Worm (Caenorhabditis elegans): ENCODE measurements around the gene T26A8.4.

T26A8.4 gene

ce11 chrIV:8478516-8478915 is 45.8 kb upstream of the T26A8.4 start:
- TF ChIP-seq nhr-71 (tag; optimal IDR thresholded peaks at IDR 0.05) (peak; percentile 6), nhr-19 (GFP tag; conservative IDR thresholded peaks at IDR 0.05) (no peak), alr-1 (tag; optimal IDR thresholded peaks at IDR 0.05; ENCODE audit: borderline replicate concordance) (no peak), unc-98 (GFP tag; IDR thresholded peaks at IDR 0.05) (no peak)

- no peak for TF ChIP-seq ztf-11 (tag; optimal IDR thresholded peaks at IDR 0.05)
- peak; percentile 49 for TF ChIP-seq rnt-1 (tag; optimal IDR thresholded peaks at IDR 0.05)
Measured at ce11 chrIV:8476880-8477279, 44.2 kb upstream of the T26A8.4 start, which contains the start of gene spp-10. Gene spp-10 (plus strand): TSS chrIV:8477180.

ce11 chrIV:8476166-8476565 is 43.5 kb upstream of the T26A8.4 start:
- TF ChIP-seq C16A3.4 (tag; optimal IDR thresholded peaks at IDR 0.05) (no peak), zip-4 (GFP tag; optimal IDR thresholded peaks at IDR 0.05) (no peak), lsy-2 (tag; optimal IDR thresholded peaks at IDR 0.05) (peak; percentile 20 to 34), unc-30 (tag; optimal IDR thresholded peaks at IDR 0.05) (no peak), nhr-20 (tag; optimal IDR thresholded peaks at IDR 0.05) (peak; percentile 50), swsn-7 (tag; optimal IDR thresholded peaks at IDR 0.05) (peak; percentile 15), efl-1 (optimal IDR thresholded peaks at IDR 0.05) (peak in 1 of 2 experiments; percentile 20), efl-1 (GFP tag; optimal IDR thresholded peaks at IDR 0.05 in 1 of 2) (peak in 1 of 2 experiments; percentile 86), mab-9 (GFP tag; IDR thresholded peaks at IDR 0.05) (no peak), fkh-8 (tag; optimal IDR thresholded peaks at IDR 0.05) (no peak), lin-39 (tag; optimal IDR thresholded peaks at IDR 0.05) (peak; percentile 26), snu-23 (GFP tag; optimal IDR thresholded peaks at IDR 0.05) (peak; percentile 36), rnt-1 (tag; optimal IDR thresholded peaks at IDR 0.05) (peak; percentile 84), lin-15B (tag; optimal IDR thresholded peaks at IDR 0.05) (no peak), nhr-71 (tag; optimal IDR thresholded peaks at IDR 0.05) (peak; percentile 75), lir-3 (tag; optimal IDR thresholded peaks at IDR 0.05; ENCODE audit: poor library complexity) (no peak), nhr-237 (tag; optimal IDR thresholded peaks at IDR 0.05) (no peak), elt-3 (tag; optimal IDR thresholded peaks at IDR 0.05) (no peak), blmp-1 (tag; optimal IDR thresholded peaks at IDR 0.05) (no peak), mdl-1 (tag; optimal IDR thresholded peaks at IDR 0.05) (peak in 1 of 2 experiments; percentile 17), dpl-1 (GFP tag; optimal IDR thresholded peaks at IDR 0.05) (no peak), nhr-47 (tag; optimal IDR thresholded peaks at IDR 0.05) (no peak), ztf-4 (tag; optimal IDR thresholded peaks at IDR 0.05) (peak; percentile 61), F16B12.6 (tag; optimal IDR thresholded peaks at IDR 0.05) (no peak), unc-86 (tag; optimal IDR thresholded peaks at IDR 0.05) (no peak), lin-14 (GFP tag; optimal IDR thresholded peaks at IDR 0.05) (peak; percentile 78), hlh-17 (GFP tag; optimal IDR thresholded peaks at IDR 0.05; ENCODE audit: borderline replicate concordance) (no peak), dsc-1 (tag; optimal IDR thresholded peaks at IDR 0.05) (peak; percentile 12), elt-2 (tag; optimal IDR thresholded peaks at IDR 0.05) (no peak), tbx-2 (tag; optimal IDR thresholded peaks at IDR 0.05) (no peak), fkh-4 (tag; optimal IDR thresholded peaks at IDR 0.05; ENCODE audit: borderline replicate concordance) (no peak), ceh-90 (tag; optimal IDR thresholded peaks at IDR 0.05) (no peak), nhr-19 (GFP tag; conservative IDR thresholded peaks at IDR 0.05) (peak; percentile 60), ceh-8 (GFP tag; optimal IDR thresholded peaks at IDR 0.05) (no peak)

Data from whole organism, L1 larva.